Fruit fly (Drosophila melanogaster) whole organism, embryonic: ENCODE results near the gene siz.

ENCODE experiments used
- Ada2b ChIP-seq: fragments of 200-800 bp; sonication (Bioruptor generic); IDR thresholded peaks from 2 replicates; pipeline ENCODE4 v1.3.6; 2022; ENCODE audit warnings: missing biosample characterization, missing genetic modification characterization
- CG11696 ChIP-seq: fragments of 200-800 bp; sonication (Bioruptor generic); IDR thresholded peaks from 2 replicates; pipeline ENCODE4 v1.3.6; 2022; ENCODE audit warnings: missing biosample characterization, missing genetic modification characterization
- CG12299 ChIP-seq: fragments of 200-800 bp; sonication (Bioruptor generic); optimal IDR thresholded peaks from 2 replicates; lab custom pipeline; 2018; ENCODE audit warnings: missing biosample characterization, mild to moderate bottlenecking, missing genetic modification characterization
- CG12769 ChIP-seq: fragments of 200-800 bp; sonication (Bioruptor generic); optimal IDR thresholded peaks from 2 replicates; lab custom pipeline; 2019; ENCODE audit warnings: missing biosample characterization, mild to moderate bottlenecking, missing genetic modification characterization, moderate library complexity
- CG17912 ChIP-seq: fragments of 200-800 bp; sonication (Bioruptor generic); optimal IDR thresholded peaks from 2 replicates; lab custom pipeline; 2018; ENCODE audit warnings: missing biosample characterization, mild to moderate bottlenecking, missing genetic modification characterization
- CG18619 ChIP-seq: fragments of 200-800 bp; sonication (Bioruptor generic); optimal IDR thresholded peaks from 3 replicates; lab custom pipeline; 2017; ENCODE audit warnings: missing biosample characterization, mild to moderate bottlenecking, missing genetic modification characterization
- CG5245 ChIP-seq: fragments of 200-800 bp; sonication (Bioruptor generic); optimal IDR thresholded peaks from 3 replicates; lab custom pipeline; 2016; ENCODE audit warnings: missing biosample characterization, missing genetic modification characterization
- CG6689 ChIP-seq: fragments of 200-800 bp; sonication (Bioruptor generic); IDR thresholded peaks from 2 replicates; pipeline ENCODE4 v1.3.6; 2022; ENCODE audit warnings: missing biosample characterization, missing genetic modification characterization
- CG6791 ChIP-seq: fragments of 200-800 bp; sonication (Bioruptor generic); IDR thresholded peaks from 3 replicates; pipeline ENCODE4 v1.3.6; 2022; ENCODE audit warnings: missing biosample characterization, missing genetic modification characterization; ENCODE audit not compliant: partially characterized antibody
- CG7963 ChIP-seq: fragments of 200-800 bp; sonication (Bioruptor generic); IDR thresholded peaks from 3 replicates; pipeline ENCODE4 v1.3.6; 2022; ENCODE audit warnings: missing biosample characterization, missing genetic modification characterization; ENCODE audit not compliant: partially characterized antibody
- D19A ChIP-seq: fragments of 200-800 bp; optimal IDR thresholded peaks from 3 replicates; lab custom pipeline; 2019; ENCODE audit warnings: missing biosample characterization, mild to moderate bottlenecking, missing genetic modification characterization, moderate library complexity
- Ets65A ChIP-seq: fragments of 200-800 bp; sonication (Bioruptor generic); peaks from one replicate; lab custom pipeline; 2016; ENCODE audit warnings: missing biosample characterization, missing genetic modification characterization
- Med ChIP-seq: fragments of 200-800 bp; sonication (Bioruptor generic); peaks from one replicate; lab custom pipeline; 2016; ENCODE audit warnings: missing biosample characterization, missing genetic modification characterization, mild to moderate bottlenecking, inconsistent platforms, moderate library complexity
- Rfx ChIP-seq: fragments of 200-800 bp; sonication (Bioruptor generic); IDR thresholded peaks from 2 replicates; pipeline ENCODE4 v1.3.6; 2022; ENCODE audit warnings: missing biosample characterization, missing genetic modification characterization
- Sin3A ChIP-seq: fragments of >200 bp; optimal IDR thresholded peaks from 2 replicates; lab custom pipeline; 2018
- Trl ChIP-seq, 3 experiments: fragments of >200 bp in 2 of 3; fragments of 200-800 bp in 1 of 3; sonication (Bioruptor generic) in 1 of 3; optimal IDR thresholded peaks; 2 replicates in 1 of 3; 3 replicates in 2 of 3; lab custom pipeline; 2016 to 2017; ENCODE audit warnings: missing biosample characterization in 1 of 3, missing genetic modification characterization in 1 of 3
- aop ChIP-seq: fragments of 200-800 bp; sonication (Bioruptor generic); IDR thresholded peaks from 2 replicates; pipeline ENCODE4 v1.3.6; 2022; ENCODE audit warnings: missing biosample characterization, missing genetic modification characterization
- ara ChIP-seq: fragments of 200-800 bp; sonication (Bioruptor generic); IDR thresholded peaks from 2 replicates; pipeline ENCODE4 v1.3.6; 2022; ENCODE audit warnings: missing biosample characterization, missing genetic modification characterization
- cato ChIP-seq: fragments of 200-800 bp; sonication (Bioruptor generic); optimal IDR thresholded peaks from 2 replicates; lab custom pipeline; 2016; ENCODE audit warnings: missing biosample characterization, missing genetic modification characterization, borderline replicate concordance
- cg ChIP-seq: fragments of 200-800 bp; sonication (Bioruptor generic); optimal IDR thresholded peaks from 3 replicates; lab custom pipeline; 2019; ENCODE audit warnings: missing biosample characterization, mild to moderate bottlenecking, missing genetic modification characterization, moderate library complexity
- crol ChIP-seq: fragments of 200-800 bp; sonication (Bioruptor generic); IDR thresholded peaks from 2 replicates; pipeline ENCODE4 v1.3.6; 2022; ENCODE audit warnings: missing biosample characterization, missing genetic modification characterization
- her ChIP-seq: fragments of 200-800 bp; sonication (Bioruptor generic); optimal IDR thresholded peaks from 2 replicates; lab custom pipeline; 2016; ENCODE audit warnings: missing biosample characterization, missing genetic modification characterization
- jumu ChIP-seq: fragments of 200-800 bp; sonication (Bioruptor generic); optimal IDR thresholded peaks from 3 replicates; lab custom pipeline; 2016; ENCODE audit warnings: missing biosample characterization, missing genetic modification characterization
- nau ChIP-seq: fragments of 200-800 bp; sonication (Bioruptor generic); optimal IDR thresholded peaks from 3 replicates; lab custom pipeline; 2017; ENCODE audit warnings: missing biosample characterization, mild to moderate bottlenecking, missing genetic modification characterization, missing genetic modification reagents
- nerfin-1 ChIP-seq: fragments of 200-800 bp; sonication (Bioruptor generic); optimal IDR thresholded peaks from 3 replicates; lab custom pipeline; 2019; ENCODE audit warnings: missing biosample characterization, mild to moderate bottlenecking, missing genetic modification characterization, moderate library complexity
- p53 ChIP-seq: fragments of 200-800 bp; sonication (Bioruptor generic); optimal IDR thresholded peaks from 2 replicates; lab custom pipeline; 2016; ENCODE audit warnings: missing biosample characterization, missing genetic modification characterization
- scrt ChIP-seq: fragments of 200-800 bp; sonication (Bioruptor generic); optimal IDR thresholded peaks from 2 replicates; lab custom pipeline; 2018; ENCODE audit warnings: missing biosample characterization, mild to moderate bottlenecking, missing genetic modification characterization, moderate library complexity
- sd ChIP-seq: fragments of 200-800 bp; sonication (Bioruptor generic); optimal IDR thresholded peaks from 3 replicates; lab custom pipeline; 2018; ENCODE audit warnings: missing biosample characterization, mild to moderate bottlenecking, missing genetic modification characterization, moderate library complexity
- sens ChIP-seq: fragments of 200-800 bp; sonication (Bioruptor generic); peaks from one replicate; lab custom pipeline; 2016; ENCODE audit warnings: missing biosample characterization, missing genetic modification characterization
- sr ChIP-seq: fragments of 200-800 bp; sonication (Bioruptor generic); IDR thresholded peaks from 3 replicates; pipeline ENCODE4 v1.3.6; 2022; ENCODE audit warnings: missing biosample characterization, missing genetic modification characterization

The siz gene

DNA sequence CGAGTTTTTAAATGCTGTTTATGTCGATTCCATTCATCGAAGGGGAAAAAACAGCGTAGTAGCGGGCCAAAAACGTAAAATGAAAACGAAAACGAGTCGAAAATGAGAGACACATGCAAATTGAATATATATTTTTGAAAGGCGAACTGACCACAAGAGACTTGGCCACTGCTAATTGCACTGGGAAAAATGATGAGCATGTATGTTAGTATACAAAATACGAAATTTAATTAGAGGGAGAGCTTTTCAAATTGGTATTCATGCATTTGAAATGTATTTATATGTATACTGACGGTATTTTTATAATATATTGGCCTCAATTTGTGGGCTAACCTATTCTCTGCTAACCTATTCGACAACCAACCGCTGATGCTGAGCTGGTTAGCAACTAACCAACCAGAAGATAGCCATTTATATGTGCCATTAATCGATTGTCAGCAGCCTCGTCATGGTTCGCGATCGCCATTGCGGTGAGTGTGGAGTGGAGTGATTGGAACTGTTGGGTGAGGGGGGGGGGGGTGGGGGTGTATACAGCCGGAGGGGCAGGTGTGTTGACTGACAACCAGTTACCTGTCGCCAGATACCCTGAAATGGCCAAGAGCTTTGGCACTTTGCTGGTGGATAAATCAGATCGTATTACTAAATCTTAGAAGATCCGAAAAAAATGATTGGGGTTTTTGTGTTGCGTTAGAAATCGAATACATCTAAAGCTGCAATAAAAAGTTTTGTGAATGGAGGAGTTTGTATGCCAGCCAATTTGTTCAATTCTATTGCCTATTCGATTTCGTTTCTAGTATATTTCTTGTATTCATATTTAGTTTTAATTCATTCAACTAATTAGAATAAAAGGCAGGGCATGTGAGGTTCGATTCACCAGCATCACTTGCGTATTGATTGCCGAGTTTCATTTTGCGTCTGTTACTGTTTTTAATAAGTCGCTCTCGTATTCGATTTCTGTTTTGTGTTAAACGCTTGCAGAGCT is 7.9 kb downstream of the siz start (continued):
- TF ChIP-seq Ada2b (peak; percentile 46; the same call in 1 of the 2 replicates), Rfx (peak; percentile 45)

- no peak for TF ChIP-seq CG17912
- TF ChIP-seq nerfin-1 (tag; lab: Kevin White, UChicago) = peak; percentile 7
- no peak for TF ChIP-seq Sin3A (lab: Kevin White, UChicago)
- peak; percentile 81 for TF ChIP-seq crol (GFP tag; lab: Robert Waterston, UW)
- TF ChIP-seq CG11696 = 0 out of 2 replicates have a peak, but pooled peaks have one; percentile 15
- TF ChIP-seq cg (GFP tag; lab: Kevin White, UChicago) = peak; percentile 63
- no peak for TF ChIP-seq CG12299 (tag; lab: Kevin White, UChicago)
- peak; percentile 40 for TF ChIP-seq CG12769
- TF ChIP-seq sd = peak; percentile 41
- peak; percentile 16; the same call in 1 of the 3 replicates for TF ChIP-seq sr (GFP tag; lab: Robert Waterston, UW)
- peak; percentile 15 to 17 for TF ChIP-seq Trl (optimal IDR thresholded peaks at IDR 0.05; lab: Kevin White, UChicago)
- TF ChIP-seq Trl (GFP tag; optimal IDR thresholded peaks at IDR 0.05; lab: Kevin White, UChicago) = no peak
- TF ChIP-seq her (GFP tag; lab: Kevin White, UChicago) = no peak
- TF ChIP-seq CG5245 (GFP tag; lab: Kevin White, UChicago) = no peak
- TF ChIP-seq CG7963 = 0 out of 3 replicates have a peak, but pooled peaks have one; percentile 19
- no peak for TF ChIP-seq CG18619 (GFP tag; lab: Kevin White, UChicago)
- TF ChIP-seq D19A (tag; lab: Kevin White, UChicago) = no peak
Observed at dm6 chr3L:21043435-21043834, 9.1 kb downstream of the siz start.

DNA sequence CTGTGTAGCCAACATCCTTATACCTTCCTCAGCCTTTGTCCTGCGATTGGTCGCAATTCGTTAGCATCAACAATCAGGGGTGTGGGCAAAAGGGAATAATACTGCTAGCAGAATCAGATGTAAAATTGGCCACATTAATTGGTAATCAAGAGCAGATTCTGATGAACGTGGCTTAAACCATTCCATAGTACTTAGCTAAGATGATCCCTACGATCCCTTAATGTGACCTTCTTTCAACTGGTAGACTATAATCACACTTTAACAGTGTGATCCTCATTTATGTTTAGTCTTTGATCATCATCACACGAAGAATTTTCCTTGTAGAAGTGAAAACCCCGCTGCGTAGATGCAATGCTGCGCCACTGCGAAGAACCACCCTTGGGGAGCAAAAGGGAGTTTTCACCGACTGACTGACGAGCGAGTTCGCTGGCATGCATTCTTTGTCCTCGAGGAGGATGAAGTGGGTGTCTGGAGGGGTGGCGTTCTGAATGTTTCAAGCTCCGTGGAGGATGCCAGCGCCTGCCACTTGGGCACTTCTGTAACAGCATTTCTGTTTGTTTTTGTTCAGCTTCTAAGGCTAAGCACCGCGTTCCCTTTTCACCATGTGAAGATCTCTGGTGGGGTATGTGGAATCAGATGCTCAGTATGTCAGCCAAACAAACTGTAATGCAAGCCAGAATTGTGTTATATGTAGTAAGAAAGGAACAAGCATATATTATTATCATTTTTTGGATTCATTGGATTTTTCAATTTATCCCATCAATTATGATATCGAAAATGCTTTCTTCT is 9.8 kb downstream of the siz start:
- TF ChIP-seq scrt (no peak), Ets65A (peak; percentile 54), p53 (GFP tag; lab: Kevin White, UChicago) (no peak), CG6689 (GFP tag; lab: Robert Waterston, UW) (no peak), CG6791 (GFP tag; lab: Robert Waterston, UW) (no peak), jumu (GFP tag; lab: Kevin White, UChicago) (no peak), sens (GFP tag; lab: Kevin White, UChicago) (peak; percentile 57), ara (GFP tag; lab: Robert Waterston, UW) (0 out of 2 replicates have a peak, but pooled peaks have one; percentile 17), Med (peak; percentile 54), cato (no peak), nau (GFP tag; lab: Kevin White, UChicago) (no peak)

DNA sequence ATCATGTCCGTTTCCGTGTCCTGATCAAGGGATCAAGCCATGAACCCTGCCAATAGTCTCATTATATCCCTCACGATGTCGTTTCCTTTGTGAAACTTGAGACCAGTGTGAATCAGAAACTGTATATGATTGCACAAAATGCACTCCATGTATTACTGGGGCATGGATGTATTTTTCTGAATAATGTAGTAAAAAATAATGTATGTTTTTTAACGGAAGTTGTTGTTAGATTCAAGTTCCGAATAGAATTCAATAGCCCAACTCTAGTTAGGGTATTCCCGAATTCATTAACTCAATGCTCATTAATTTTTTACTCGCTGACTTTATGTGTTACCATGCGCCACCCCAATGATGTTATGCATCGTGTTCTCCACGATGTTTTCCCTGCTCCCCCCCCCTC is 10.4 kb downstream of the siz start:
- TF ChIP-seq CG6689 (GFP tag; lab: Robert Waterston, UW) = peak; percentile 46; the same call in 1 of the 2 replicates
- peak; percentile 77 for TF ChIP-seq D19A (tag; lab: Kevin White, UChicago)
- peak; percentile 67 for TF ChIP-seq sens (GFP tag; lab: Kevin White, UChicago)
- TF ChIP-seq crol (GFP tag; lab: Robert Waterston, UW) = peak; percentile 60
- no peak for TF ChIP-seq aop
